Fruit fly (Drosophila melanogaster): ENCODE measurements around the gene CG10466.
A peak's percentile ranks its signal among the peaks of the same experiment; 100 is the strongest.

dm6 chr2L:19796111-19796451 is 4.2 kb downstream of the CG10466 start, which contains the start of gene sick:
- TF ChIP-seq stc (GFP tag; IDR thresholded peaks at IDR 0.05) (no peak), CG6765 (GFP tag; optimal IDR thresholded peaks at IDR 0.05) (peak; percentile 80)
